Worm (Caenorhabditis elegans) whole organism, late embryonic: ENCODE measurements around the gene str-231.

Experiments used
- K09A11.1 ChIP-seq: sonication (generic microtip); optimal IDR thresholded peaks from 2 replicates; lab custom pipeline; 2017; ENCODE audit warnings: antibody characterized with exemption, mild to moderate bottlenecking, missing genetic modification characterization, missing compliant biosample characterization; ENCODE audit not compliant: insufficient read depth
- ceh-45 ChIP-seq: fragments of 200-800 bp; sonication (Bioruptor generic); IDR thresholded peaks from 2 replicates; pipeline ENCODE4 v1.3.6; 2022; ENCODE audit warnings: missing genetic modification reagents, missing genetic modification characterization, missing compliant biosample characterization
- hlh-8 ChIP-seq: sonication (generic microtip); optimal IDR thresholded peaks from 2 replicates; lab custom pipeline; 2016; ENCODE audit warnings: missing genotype, missing genetic modification characterization, missing compliant biosample characterization
- lim-6 ChIP-seq: sonication (generic microtip); optimal IDR thresholded peaks from 2 replicates; lab custom pipeline; 2016; ENCODE audit warnings: missing genetic modification characterization, missing compliant biosample characterization
- lin-11 ChIP-seq: fragments of 200-800 bp; sonication (Bioruptor generic); optimal IDR thresholded peaks from 2 replicates; lab custom pipeline; 2018; ENCODE audit warnings: mild to moderate bottlenecking, missing genetic modification characterization, missing compliant biosample characterization
- pha-4 ChIP-seq: fragments of 150-350 bp; optimal IDR thresholded peaks from 2 replicates; lab custom pipeline; 2018; ENCODE audit warnings: missing biosample characterization, missing genetic modification reagents, missing genetic modification characterization
- ref-2 ChIP-seq: sonication (generic microtip); optimal IDR thresholded peaks from 2 replicates; lab custom pipeline; 2016; ENCODE audit warnings: missing genetic modification characterization, missing compliant biosample characterization
- ttx-3 ChIP-seq: sonication (generic microtip); optimal IDR thresholded peaks from 2 replicates; lab custom pipeline; 2016; ENCODE audit warnings: missing genetic modification reagents, missing genetic modification characterization, missing compliant biosample characterization
- unc-42 ChIP-seq: sonication (generic microtip); optimal IDR thresholded peaks from 2 replicates; lab custom pipeline; 2016; ENCODE audit warnings: missing genotype, missing genetic modification characterization, missing compliant biosample characterization
- ztf-16 ChIP-seq: sonication (generic microtip); optimal IDR thresholded peaks from 2 replicates; lab custom pipeline; 2017; ENCODE audit warnings: missing genetic modification characterization, missing compliant biosample characterization

ce11 chrV:15957098-15957497, 50.3 kb downstream of the str-231 start, which contains the start of gene F36G9.3:
- no peak for TF ChIP-seq ceh-45
- TF ChIP-seq ref-2 (tag; lab: Kevin White, UChicago) = no peak
- no peak for TF ChIP-seq K09A11.1 (tag; lab: Kevin White, UChicago)
- TF ChIP-seq lim-6 = no peak
- TF ChIP-seq ttx-3 (tag; lab: Kevin White, UChicago) = no peak
- TF ChIP-seq pha-4 = no peak
- no peak for TF ChIP-seq ztf-16 (tag; lab: Kevin White, UChicago)
- no peak for TF ChIP-seq lin-11 (tag; lab: Kevin White, UChicago)
- no peak for TF ChIP-seq unc-42 (tag; lab: Kevin White, UChicago)
- no peak for TF ChIP-seq hlh-8
